Worm (Caenorhabditis elegans) whole organism, L4 larva: Measurements from ENCODE around the gene F31B12.3.
A peak's percentile ranks its signal among the peaks of the same experiment; 100 is the strongest.

ENCODE experiments used
- D1046.2 ChIP-seq: fragments of 200-800 bp; sonication (Bioruptor generic); IDR thresholded peaks from 2 replicates; pipeline ENCODE4 v1.3.6; 2022; ENCODE audit warnings: missing genetic modification characterization, missing compliant biosample characterization
- F26F4.8 ChIP-seq: fragments of 200-800 bp; sonication (Bioruptor generic); conservative IDR thresholded peaks from 2 replicates; pipeline ENCODE4 v1.3.6; 2022; ENCODE audit warnings: missing genetic modification characterization, missing compliant biosample characterization
- F37D6.2 ChIP-seq: sonication (generic microtip); optimal IDR thresholded peaks from 2 replicates; lab custom pipeline; 2016; ENCODE audit warnings: mild to moderate bottlenecking, missing genetic modification characterization, missing compliant biosample characterization
- F49E8.2 ChIP-seq: sonication (generic microtip); optimal IDR thresholded peaks from 2 replicates; lab custom pipeline; 2016; ENCODE audit warnings: missing compliant biosample characterization, mild to moderate bottlenecking, missing genetic modification characterization, borderline replicate concordance
- R02D3.7 ChIP-seq: fragments of 150-350 bp; sonication (generic microtip); optimal IDR thresholded peaks from 3 replicates; lab custom pipeline; 2014; ENCODE audit warnings: missing biosample characterization, missing genetic modification characterization
- Y48G9A.11 ChIP-seq: fragments of 200-800 bp; sonication (Bioruptor generic); IDR thresholded peaks from 2 replicates; pipeline ENCODE4 v1.3.6; 2022; ENCODE audit warnings: missing genetic modification reagents, missing genetic modification characterization, missing compliant biosample characterization
- Y5F2A.4 ChIP-seq: fragments of 200-800 bp; sonication (Bioruptor generic); optimal IDR thresholded peaks from 2 replicates; lab custom pipeline; 2018; ENCODE audit warnings: mild to moderate bottlenecking, missing genetic modification characterization, missing compliant biosample characterization
- Y75B8A.6 ChIP-seq: fragments of 200-800 bp; sonication (Bioruptor generic); IDR thresholded peaks from 2 replicates; pipeline ENCODE4 v1.3.6; 2022; ENCODE audit warnings: missing genetic modification reagents, missing genetic modification characterization, missing compliant biosample characterization
- aha-1 ChIP-seq: fragments of 150-350 bp; peaks from one replicate; lab custom pipeline; 2014; ENCODE audit warnings: missing biosample characterization, missing genetic modification characterization
- aly-2 ChIP-seq: sonication (generic microtip); optimal IDR thresholded peaks from 2 replicates; lab custom pipeline; 2018; ENCODE audit warnings: missing biosample characterization, missing genetic modification characterization
- ama-1 ChIP-seq: fragments of 150-350 bp; optimal IDR thresholded peaks from 2 replicates; lab custom pipeline; 2014; ENCODE audit warnings: inconsistent platforms, mixed read lengths
- ceh-20 ChIP-seq: fragments of 200-800 bp; sonication (Bioruptor generic); IDR thresholded peaks from 2 replicates; pipeline ENCODE4 v1.3.6; 2022; ENCODE audit warnings: missing genetic modification reagents, missing genetic modification characterization, missing compliant biosample characterization
- ceh-32 ChIP-seq: sonication (generic microtip); optimal IDR thresholded peaks from 2 replicates; lab custom pipeline; 2016; ENCODE audit warnings: mild to moderate bottlenecking, missing genetic modification characterization, missing compliant biosample characterization; ENCODE audit not compliant: poor library complexity
- ceh-44 ChIP-seq: fragments of 200-800 bp; sonication (Bioruptor generic); IDR thresholded peaks from 2 replicates; pipeline ENCODE4 v1.3.6; 2022; ENCODE audit warnings: missing genetic modification reagents, missing genetic modification characterization, missing compliant biosample characterization
- ceh-82 ChIP-seq: sonication (generic microtip); optimal IDR thresholded peaks from 2 replicates; lab custom pipeline; 2017; ENCODE audit warnings: missing biosample characterization, missing genetic modification characterization
- ces-1 ChIP-seq: fragments of 150-350 bp; sonication (generic microtip); optimal IDR thresholded peaks from 4 replicates; lab custom pipeline; 2014; ENCODE audit warnings: missing biosample characterization, missing genetic modification reagents, missing genetic modification characterization
- cey-2 ChIP-seq: sonication (generic microtip); optimal IDR thresholded peaks from 3 replicates; lab custom pipeline; 2017; ENCODE audit warnings: missing genetic modification characterization, mild to moderate bottlenecking, missing compliant biosample characterization, antibody characterized with exemption, borderline replicate concordance; ENCODE audit not compliant: insufficient read depth
- ctbp-1 ChIP-seq: fragments of 200-800 bp; sonication (Bioruptor generic); IDR thresholded peaks from 2 replicates; pipeline ENCODE4 v1.3.6; 2022; ENCODE audit warnings: missing genetic modification reagents, missing genetic modification characterization, missing compliant biosample characterization
- daf-12 ChIP-seq: fragments of 150-350 bp; optimal IDR thresholded peaks from 2 replicates; lab custom pipeline; 2014; ENCODE audit warnings: missing biosample characterization, missing genetic modification reagents, missing genetic modification characterization
- daf-19 ChIP-seq: fragments of 200-800 bp; sonication (Bioruptor generic); conservative IDR thresholded peaks from 2 replicates; pipeline ENCODE4 v1.3.6; 2022; ENCODE audit warnings: missing genetic modification characterization, missing compliant biosample characterization
- dmd-6 ChIP-seq: fragments of 200-800 bp; sonication (Bioruptor generic); IDR thresholded peaks from 2 replicates; pipeline ENCODE4 v1.3.6; 2022; ENCODE audit warnings: missing genetic modification reagents, missing genetic modification characterization, missing compliant biosample characterization
- duxl-1 ChIP-seq: sonication (generic microtip); optimal IDR thresholded peaks from 2 replicates; lab custom pipeline; 2016; ENCODE audit warnings: mild to moderate bottlenecking, missing genetic modification characterization, moderate library complexity, missing compliant biosample characterization; ENCODE audit not compliant: poor library complexity
- egl-27 ChIP-seq: sonication (generic microtip); optimal IDR thresholded peaks from 3 replicates; lab custom pipeline; 2017; ENCODE audit warnings: missing biosample characterization, missing genetic modification reagents, missing genetic modification characterization
- fkh-10 ChIP-seq: fragments of 150-350 bp; optimal IDR thresholded peaks from 2 replicates; lab custom pipeline; 2014; ENCODE audit warnings: missing biosample characterization, missing genetic modification reagents, missing genetic modification characterization
- fos-1 ChIP-seq: fragments of 150-350 bp; optimal IDR thresholded peaks from 2 replicates; lab custom pipeline; 2014; ENCODE audit warnings: missing biosample characterization, missing genetic modification characterization
- hif-1 ChIP-seq, 2 experiments: sonication (generic microtip); optimal IDR thresholded peaks; 2 replicates each; lab custom pipeline; 2016 to 2017; ENCODE audit warnings: missing compliant biosample characterization in 2 of 2, missing genetic modification characterization in 2 of 2, missing genetic modification reagents in 2 of 2, missing genotype in 2 of 2, mild to moderate bottlenecking in 1 of 2
- jun-1 ChIP-seq: fragments of 150-350 bp; optimal IDR thresholded peaks from 2 replicates; lab custom pipeline; 2014; ENCODE audit warnings: missing biosample characterization, missing genetic modification reagents, missing genetic modification characterization
- lin-13 ChIP-seq: fragments of 150-350 bp; optimal IDR thresholded peaks from 2 replicates; lab custom pipeline; 2014; ENCODE audit warnings: missing biosample characterization, missing genetic modification reagents, missing genetic modification characterization
- lin-29 ChIP-seq: fragments of 200-800 bp; sonication (Bioruptor generic); IDR thresholded peaks from 2 replicates; pipeline ENCODE4 v1.3.6; 2022; ENCODE audit warnings: missing genetic modification reagents, missing genetic modification characterization, missing compliant biosample characterization
- lir-3 ChIP-seq: sonication (generic microtip); optimal IDR thresholded peaks from 2 replicates; lab custom pipeline; 2016; ENCODE audit warnings: mild to moderate bottlenecking, missing genetic modification characterization, missing compliant biosample characterization
- madf-5 ChIP-seq, 2 experiments: fragments of 200-800 bp; sonication (Bioruptor generic); IDR thresholded peaks; 2 replicates each; pipeline ENCODE4 v1.3.6; 2022; ENCODE audit warnings: missing compliant biosample characterization in 2 of 2, missing genetic modification characterization in 2 of 2
- madf-9 ChIP-seq: fragments of 200-800 bp; sonication (Bioruptor generic); conservative IDR thresholded peaks from 2 replicates; pipeline ENCODE4 v1.3.6; 2022; ENCODE audit warnings: missing genetic modification reagents, missing genetic modification characterization, missing compliant biosample characterization
- mdl-1 ChIP-seq, 2 experiments: fragments of 150-350 bp in 1 of 2; sonication (generic microtip) in 1 of 2; optimal IDR thresholded peaks; 2 replicates each; lab custom pipeline; 2014 to 2017; ENCODE audit warnings: missing biosample characterization in 2 of 2, missing genetic modification characterization in 2 of 2
- mdt-29 ChIP-seq: fragments of 200-800 bp; sonication (Bioruptor generic); IDR thresholded peaks from 2 replicates; pipeline ENCODE4 v1.3.6; 2022; ENCODE audit warnings: missing genetic modification reagents, missing genetic modification characterization, missing compliant biosample characterization
- nhr-11 ChIP-seq: fragments of 150-350 bp; optimal IDR thresholded peaks from 2 replicates; lab custom pipeline; 2014; ENCODE audit warnings: missing biosample characterization, missing genetic modification characterization
- nhr-237 ChIP-seq: sonication (generic microtip); optimal IDR thresholded peaks from 2 replicates; lab custom pipeline; 2017; ENCODE audit warnings: missing biosample characterization, missing genetic modification characterization
- nhr-42 ChIP-seq: fragments of 200-800 bp; sonication (Bioruptor generic); IDR thresholded peaks from 2 replicates; pipeline ENCODE4 v1.3.6; 2022; ENCODE audit warnings: missing genetic modification characterization, missing compliant biosample characterization
- rbr-2 ChIP-seq: sonication (generic microtip); optimal IDR thresholded peaks from 2 replicates; lab custom pipeline; 2016; ENCODE audit warnings: missing genotype, missing genetic modification characterization, missing compliant biosample characterization
- saeg-2 ChIP-seq: fragments of 200-800 bp; sonication (Bioruptor generic); IDR thresholded peaks from 2 replicates; pipeline ENCODE4 v1.3.6; 2022; ENCODE audit warnings: missing genetic modification reagents, missing genetic modification characterization, missing compliant biosample characterization
- sdz-12 ChIP-seq: fragments of 200-800 bp; sonication (Bioruptor generic); optimal IDR thresholded peaks from 2 replicates; lab custom pipeline; 2018; ENCODE audit warnings: mild to moderate bottlenecking, missing genetic modification characterization, missing compliant biosample characterization
- snpc-1.2 ChIP-seq: fragments of 200-800 bp; sonication (Bioruptor generic); IDR thresholded peaks from 2 replicates; pipeline ENCODE4 v1.3.6; 2022; ENCODE audit warnings: missing genetic modification reagents, missing genetic modification characterization, missing compliant biosample characterization
- snpc-4 ChIP-seq: fragments of 150-350 bp; optimal IDR thresholded peaks from 2 replicates; lab custom pipeline; 2014; ENCODE audit warnings: missing biosample characterization, missing genetic modification characterization
- tag-97 ChIP-seq: fragments of 200-800 bp; sonication (Bioruptor generic); IDR thresholded peaks from 2 replicates; pipeline ENCODE4 v1.3.6; 2022; ENCODE audit warnings: missing genetic modification characterization, missing compliant biosample characterization
- tra-1 ChIP-seq: fragments of 200-800 bp; sonication (Bioruptor generic); IDR thresholded peaks from 2 replicates; pipeline ENCODE4 v1.3.6; 2022; ENCODE audit warnings: missing genetic modification reagents, missing genetic modification characterization, missing compliant biosample characterization
- unc-130 ChIP-seq: sonication (generic microtip); optimal IDR thresholded peaks from 2 replicates; lab custom pipeline; 2016; ENCODE audit warnings: missing genetic modification reagents, missing genetic modification characterization, missing compliant biosample characterization
- zfp-2 ChIP-seq: sonication (generic microtip); optimal IDR thresholded peaks from 2 replicates; lab custom pipeline; 2016; ENCODE audit warnings: mild to moderate bottlenecking, missing genetic modification characterization, missing compliant biosample characterization
- zfp-3 ChIP-seq: fragments of 200-800 bp; sonication (Bioruptor generic); conservative IDR thresholded peaks from 2 replicates; pipeline ENCODE4 v1.3.6; 2022; ENCODE audit warnings: missing genetic modification reagents, missing genetic modification characterization, missing compliant biosample characterization
- zip-2 ChIP-seq: fragments of 150-350 bp; optimal IDR thresholded peaks from 2 replicates; lab custom pipeline; 2014; ENCODE audit warnings: missing biosample characterization, missing genetic modification characterization
- ztf-7 ChIP-seq: fragments of 150-350 bp; optimal IDR thresholded peaks from 2 replicates; lab custom pipeline; 2014; ENCODE audit warnings: missing biosample characterization, missing genetic modification characterization

The F31B12.3 gene

ce11 chrX:10834568-10834967 lies 14.2 kb upstream of the F31B12.3 start:
- TF ChIP-seq ceh-44 (GFP tag; lab: Robert Waterston, UW), result no peak
- no peak for TF ChIP-seq madf-9 (GFP tag; lab: Robert Waterston, UW)
- no peak for TF ChIP-seq sdz-12 (GFP tag; lab: Kevin White, UChicago)
- TF ChIP-seq Y75B8A.6 (GFP tag; lab: Robert Waterston, UW), result no peak
- TF ChIP-seq rbr-2 (tag; lab: Kevin White, UChicago), result no peak
- TF ChIP-seq ceh-20, result no peak
- TF ChIP-seq cey-2 (tag; lab: Kevin White, UChicago), result no peak
- no peak for TF ChIP-seq mdl-1 (tag; optimal IDR thresholded peaks at IDR 0.05; lab: Kevin White, UChicago)
- TF ChIP-seq dmd-6 (GFP tag; lab: Robert Waterston, UW), result no peak
- TF ChIP-seq snpc-4 (tag; lab: Kevin White, UChicago), result no peak

- TF ChIP-seq ceh-82 (tag; lab: Kevin White, UChicago) (no peak), ceh-32 (no peak), ctbp-1 (GFP tag; lab: Robert Waterston, UW) (peak; percentile 81), dmd-6 (GFP tag; lab: Robert Waterston, UW) (peak; percentile 65), unc-130 (GFP tag; lab: Kevin White, UChicago) (peak; percentile 35), aly-2 (tag; lab: Kevin White, UChicago) (no peak), fkh-10 (GFP tag; lab: Kevin White, UChicago) (no peak), jun-1 (tag; lab: Kevin White, UChicago) (no peak), D1046.2 (GFP tag; lab: Robert Waterston, UW) (0 out of 2 replicates have a peak, but pooled peaks have one; percentile 72), F37D6.2 (tag; lab: Kevin White, UChicago) (peak; percentile 47), mdt-29 (GFP tag; lab: Robert Waterston, UW) (0 out of 2 replicates have a peak, but pooled peaks have one; percentile 47), duxl-1 (tag; lab: Kevin White, UChicago) (peak; percentile 69), ces-1 (GFP tag; lab: Kevin White, UChicago) (no peak), zip-2 (tag; lab: Kevin White, UChicago) (no peak), aha-1 (tag; lab: Kevin White, UChicago) (peak; percentile 97), madf-5 (GFP tag; IDR thresholded peaks at IDR 0.05; lab: Robert Waterston, UW) (peak; percentile 67 to 92; a peak in 3 of 4 replicates), ztf-7 (tag; lab: Kevin White, UChicago) (no peak), hif-1 (tag; optimal IDR thresholded peaks at IDR 0.05; lab: Kevin White, UChicago) (no peak), ceh-20 (0 out of 2 replicates have a peak, but pooled peaks have one; percentile 50), tra-1 (GFP tag; lab: Robert Waterston, UW) (no peak; the same call in 1 of the 2 replicates), zfp-3 (GFP tag; lab: Robert Waterston, UW) (peak; percentile 72), daf-12 (tag; lab: Kevin White, UChicago) (no peak), lin-13 (GFP tag; lab: Kevin White, UChicago) (no peak), ama-1 (lab: Kevin White, UChicago) (no peak), daf-19 (GFP tag; lab: Robert Waterston, UW) (0 out of 2 replicates have a peak, but pooled peaks have one; percentile 53), Y5F2A.4 (GFP tag; lab: Kevin White, UChicago) (peak; percentile 42), fos-1 (no peak), nhr-42 (GFP tag; lab: Robert Waterston, UW) (peak; percentile 75; the same call in 1 of the 2 replicates), lir-3 (tag; lab: Kevin White, UChicago) (peak; percentile 32), lin-29 (GFP tag; lab: Robert Waterston, UW) (0 out of 2 replicates have a peak, but pooled peaks have one; percentile 33), ceh-44 (GFP tag; lab: Robert Waterston, UW) (peak; percentile 72), nhr-237 (tag; lab: Kevin White, UChicago) (no peak), F49E8.2 (tag; lab: Kevin White, UChicago) (no peak), F26F4.8 (GFP tag; lab: Robert Waterston, UW) (peak; percentile 77), egl-27 (tag; lab: Kevin White, UChicago) (no peak), nhr-11 (no peak), snpc-1.2 (GFP tag; lab: Robert Waterston, UW) (peak; percentile 89), R02D3.7 (tag; lab: Kevin White, UChicago) (no peak), zfp-2 (tag; lab: Kevin White, UChicago) (no peak), Y48G9A.11 (GFP tag; lab: Robert Waterston, UW) (peak; percentile 73), tag-97 (GFP tag; lab: Robert Waterston, UW) (0 out of 2 replicates have a peak, but pooled peaks have one; percentile 40), saeg-2 (GFP tag; lab: Robert Waterston, UW) (0 out of 2 replicates have a peak, but pooled peaks have one; percentile 39)
These were observed 749 bp upstream of the F31B12.3 start for ce11 chrX:10821160-10821559.
